Fruit fly (Drosophila melanogaster) whole organism, embryonic: ENCODE data around the gene soti.

ENCODE experiments used
- Asciz ChIP-seq: fragments of 200-800 bp; sonication (Bioruptor generic); optimal IDR thresholded peaks from 2 replicates; lab custom pipeline; 2017; ENCODE audit warnings: missing biosample characterization, mild to moderate bottlenecking, missing genetic modification characterization, missing genetic modification reagents
- CG13424 ChIP-seq: fragments of 200-800 bp; sonication (Bioruptor generic); optimal IDR thresholded peaks from 2 replicates; lab custom pipeline; 2019; ENCODE audit warnings: missing biosample characterization, mild to moderate bottlenecking, missing genetic modification characterization, moderate library complexity
- CG13624 ChIP-seq: fragments of 200-800 bp; sonication (Bioruptor generic); optimal IDR thresholded peaks from 2 replicates; lab custom pipeline; 2016; ENCODE audit warnings: missing biosample characterization, missing genetic modification characterization
- CG15269 ChIP-seq: fragments of 200-800 bp; sonication (Bioruptor generic); optimal IDR thresholded peaks from 2 replicates; lab custom pipeline; 2018; ENCODE audit warnings: missing biosample characterization, mild to moderate bottlenecking, missing genetic modification characterization, moderate library complexity
- CG17361 ChIP-seq: fragments of 200-800 bp; sonication (Bioruptor generic); IDR thresholded peaks from 3 replicates; pipeline ENCODE4 v1.3.6; 2022; ENCODE audit warnings: missing biosample characterization, missing genetic modification characterization
- CG17385 ChIP-seq: fragments of 200-800 bp; sonication (Bioruptor generic); optimal IDR thresholded peaks from 3 replicates; lab custom pipeline; 2018; ENCODE audit warnings: missing biosample characterization, mild to moderate bottlenecking, missing genetic modification characterization
- CG17912 ChIP-seq: fragments of 200-800 bp; sonication (Bioruptor generic); optimal IDR thresholded peaks from 2 replicates; lab custom pipeline; 2018; ENCODE audit warnings: missing biosample characterization, mild to moderate bottlenecking, missing genetic modification characterization
- CG1832 ChIP-seq: fragments of 200-800 bp; sonication (Bioruptor generic); optimal IDR thresholded peaks from 2 replicates; lab custom pipeline; 2017; ENCODE audit warnings: missing biosample characterization, mild to moderate bottlenecking, missing genetic modification characterization, inconsistent platforms
- CG2712 ChIP-seq: fragments of 200-800 bp; optimal IDR thresholded peaks from 3 replicates; lab custom pipeline; 2019; ENCODE audit warnings: missing biosample characterization, mild to moderate bottlenecking, missing genetic modification characterization, moderate library complexity
- CG3281 ChIP-seq: fragments of 200-800 bp; sonication (Bioruptor generic); optimal IDR thresholded peaks from 3 replicates; lab custom pipeline; 2017; ENCODE audit warnings: missing biosample characterization, mild to moderate bottlenecking, missing genetic modification characterization
- CG4730 ChIP-seq: fragments of 200-800 bp; sonication (Bioruptor generic); IDR thresholded peaks from 2 replicates; pipeline ENCODE4 v1.3.6; 2022; ENCODE audit warnings: missing biosample characterization, missing genetic modification characterization
- CG4854 ChIP-seq: fragments of 200-800 bp; sonication (Bioruptor generic); optimal IDR thresholded peaks from 2 replicates; lab custom pipeline; 2016; ENCODE audit warnings: missing biosample characterization, missing genetic modification characterization, inconsistent platforms
- CG5180 ChIP-seq: fragments of 200-800 bp; sonication (Bioruptor generic); optimal IDR thresholded peaks from 3 replicates; lab custom pipeline; 2017; ENCODE audit warnings: missing biosample characterization, missing genetic modification characterization, mild to moderate bottlenecking, moderate library complexity, missing genetic modification reagents
- CG6854 ChIP-seq: fragments of 200-800 bp; sonication (Bioruptor generic); optimal IDR thresholded peaks from 3 replicates; lab custom pipeline; 2017; ENCODE audit warnings: missing biosample characterization, mild to moderate bottlenecking, missing genetic modification characterization
- CG7556 ChIP-seq: fragments of 200-800 bp; sonication (Bioruptor generic); optimal IDR thresholded peaks from 2 replicates; lab custom pipeline; 2017; ENCODE audit warnings: missing biosample characterization, mild to moderate bottlenecking, missing genetic modification characterization
- CG9215 ChIP-seq: fragments of 200-800 bp; sonication (Bioruptor generic); IDR thresholded peaks from 2 replicates; pipeline ENCODE4 v1.3.6; 2022; ENCODE audit warnings: missing biosample characterization, missing genetic modification characterization
- D ChIP-seq, 2 experiments: fragments of 200-800 bp in 1 of 2; fragments of >200 bp in 1 of 2; sonication (Bioruptor generic) in 1 of 2; optimal IDR thresholded peaks; 2 replicates in 1 of 2; 3 replicates in 1 of 2; lab custom pipeline; 2017; ENCODE audit warnings: mild to moderate bottlenecking in 1 of 2, missing biosample characterization in 1 of 2, missing genetic modification characterization in 1 of 2, missing genetic modification reagents in 1 of 2
- E2f1 ChIP-seq: fragments of 200-800 bp; sonication (Bioruptor generic); IDR thresholded peaks from 2 replicates; pipeline ENCODE4 v1.3.6; 2022; ENCODE audit warnings: missing biosample characterization, missing genetic modification characterization
- Eip74EF ChIP-seq, 2 experiments: fragments of 200-800 bp in 1 of 2; fragments of >200 bp in 1 of 2; sonication (Bioruptor generic) in 1 of 2; optimal IDR thresholded peaks; 2 replicates each; lab custom pipeline; 2017 to 2019; ENCODE audit warnings: missing biosample characterization in 2 of 2, missing genetic modification characterization in 2 of 2, mild to moderate bottlenecking in 1 of 2, moderate library complexity in 1 of 2
- HHEX ChIP-seq: fragments of 200-800 bp; sonication (Bioruptor generic); optimal IDR thresholded peaks from 3 replicates; lab custom pipeline; 2017; ENCODE audit warnings: missing biosample characterization, mild to moderate bottlenecking, missing genetic modification characterization, missing genetic modification reagents
- Hand ChIP-seq: fragments of 200-800 bp; sonication (Bioruptor generic); optimal IDR thresholded peaks from 2 replicates; lab custom pipeline; 2017; ENCODE audit warnings: mild to moderate bottlenecking, missing biosample characterization, missing genetic modification reagents, missing genetic modification characterization
- Hr51 ChIP-seq, 2 experiments: fragments of 200-800 bp; sonication (Bioruptor generic); optimal IDR thresholded peaks; 2 replicates in 1 of 2; 3 replicates in 1 of 2; lab custom pipeline; 2016 to 2018; ENCODE audit warnings: missing biosample characterization in 2 of 2, missing genetic modification characterization in 2 of 2, mild to moderate bottlenecking in 1 of 2, moderate library complexity in 1 of 2
- Hsf ChIP-seq: fragments of 200-800 bp; sonication (Bioruptor generic); optimal IDR thresholded peaks from 3 replicates; lab custom pipeline; 2016; ENCODE audit warnings: missing biosample characterization, missing genetic modification characterization
- Med ChIP-seq: fragments of 200-800 bp; sonication (Bioruptor generic); peaks from one replicate; lab custom pipeline; 2016; ENCODE audit warnings: missing biosample characterization, missing genetic modification characterization, mild to moderate bottlenecking, inconsistent platforms, moderate library complexity
- Meics ChIP-seq: fragments of 200-800 bp; sonication (Bioruptor generic); optimal IDR thresholded peaks from 2 replicates; lab custom pipeline; 2017; ENCODE audit warnings: missing biosample characterization, mild to moderate bottlenecking, missing genetic modification characterization
- NfI ChIP-seq: fragments of 200-800 bp; sonication (Bioruptor generic); optimal IDR thresholded peaks from 3 replicates; lab custom pipeline; 2018; ENCODE audit warnings: missing biosample characterization, mild to moderate bottlenecking, missing genetic modification characterization, moderate library complexity
- PHDP ChIP-seq: fragments of 200-800 bp; sonication (Bioruptor generic); optimal IDR thresholded peaks from 3 replicates; lab custom pipeline; 2018; ENCODE audit warnings: missing biosample characterization, mild to moderate bottlenecking, missing genetic modification characterization, moderate library complexity
- TFAM ChIP-seq: fragments of 200-800 bp; sonication (Bioruptor generic); optimal IDR thresholded peaks from 2 replicates; lab custom pipeline; 2017; ENCODE audit warnings: missing biosample characterization, missing genetic modification characterization, inconsistent platforms
- Xrp1 ChIP-seq: fragments of 200-800 bp; sonication (Bioruptor generic); IDR thresholded peaks from 2 replicates; pipeline ENCODE4 v1.3.6; 2022; ENCODE audit warnings: missing biosample characterization, missing genetic modification characterization
- ap ChIP-seq: fragments of 200-800 bp; sonication (Bioruptor generic); IDR thresholded peaks from 2 replicates; pipeline ENCODE4 v1.3.6; 2022; ENCODE audit warnings: missing biosample characterization, missing genetic modification characterization
- dysf ChIP-seq: fragments of 200-800 bp; sonication (Bioruptor generic); IDR thresholded peaks from 3 replicates; pipeline ENCODE4 v1.3.6; 2022; ENCODE audit warnings: missing biosample characterization, missing genetic modification characterization
- esg ChIP-seq: fragments of 200-800 bp; sonication (Bioruptor generic); conservative IDR thresholded peaks from 2 replicates; pipeline ENCODE4 v1.3.6; 2022; ENCODE audit warnings: missing biosample characterization, missing genetic modification characterization
- ewg ChIP-seq: fragments of 200-800 bp; sonication (Bioruptor generic); optimal IDR thresholded peaks from 3 replicates; lab custom pipeline; 2017; ENCODE audit warnings: mild to moderate bottlenecking, missing biosample characterization, missing genetic modification reagents, missing genetic modification characterization
- gro ChIP-seq: fragments of 200-800 bp; sonication (Bioruptor generic); optimal IDR thresholded peaks from 2 replicates; lab custom pipeline; 2016; ENCODE audit warnings: missing biosample characterization, missing genetic modification characterization
- ind ChIP-seq: fragments of 200-800 bp; sonication (Bioruptor generic); optimal IDR thresholded peaks from 3 replicates; lab custom pipeline; 2016; ENCODE audit warnings: missing biosample characterization, missing genetic modification characterization
- nau ChIP-seq: fragments of 200-800 bp; sonication (Bioruptor generic); optimal IDR thresholded peaks from 3 replicates; lab custom pipeline; 2017; ENCODE audit warnings: missing biosample characterization, mild to moderate bottlenecking, missing genetic modification characterization, missing genetic modification reagents
- oc ChIP-seq: fragments of 200-800 bp; sonication (Bioruptor generic); optimal IDR thresholded peaks from 2 replicates; lab custom pipeline; 2018; ENCODE audit warnings: missing biosample characterization, mild to moderate bottlenecking, missing genetic modification characterization, moderate library complexity
- p53 ChIP-seq: fragments of 200-800 bp; sonication (Bioruptor generic); optimal IDR thresholded peaks from 2 replicates; lab custom pipeline; 2016; ENCODE audit warnings: missing biosample characterization, missing genetic modification characterization
- pho ChIP-seq: fragments of 200-800 bp; sonication (Bioruptor generic); optimal IDR thresholded peaks from 2 replicates; lab custom pipeline; 2016; ENCODE audit warnings: missing biosample characterization, missing genetic modification characterization
- row ChIP-seq: fragments of 200-800 bp; sonication (Bioruptor generic); IDR thresholded peaks from 3 replicates; pipeline ENCODE4 v1.3.6; 2022; ENCODE audit warnings: missing biosample characterization, missing genetic modification characterization
- sc ChIP-seq, 3 experiments: fragments of >200 bp in 2 of 3; fragments of 200-800 bp in 1 of 3; sonication (Bioruptor generic) in 1 of 3; optimal IDR thresholded peaks; 2 replicates in 2 of 3; 3 replicates in 1 of 3; lab custom pipeline; 2017; ENCODE audit warnings: mild to moderate bottlenecking in 1 of 3, missing biosample characterization in 1 of 3, missing genetic modification characterization in 1 of 3, missing genetic modification reagents in 1 of 3
- scrt ChIP-seq: fragments of 200-800 bp; sonication (Bioruptor generic); optimal IDR thresholded peaks from 2 replicates; lab custom pipeline; 2018; ENCODE audit warnings: missing biosample characterization, mild to moderate bottlenecking, missing genetic modification characterization, moderate library complexity
- slbo ChIP-seq: fragments of 200-800 bp; sonication (Bioruptor generic); IDR thresholded peaks from 2 replicates; pipeline ENCODE4 v1.3.6; 2022; ENCODE audit warnings: missing biosample characterization, missing genetic modification characterization
- so ChIP-seq: fragments of 200-800 bp; sonication (Bioruptor generic); IDR thresholded peaks from 3 replicates; pipeline ENCODE4 v1.3.6; 2022; ENCODE audit warnings: missing biosample characterization, missing genetic modification characterization
- tap ChIP-seq: fragments of 200-800 bp; optimal IDR thresholded peaks from 3 replicates; lab custom pipeline; 2019; ENCODE audit warnings: missing biosample characterization, mild to moderate bottlenecking, missing genetic modification characterization, moderate library complexity
- tll ChIP-seq, 2 experiments: fragments of 200-800 bp in 1 of 2; fragments of >200 bp in 1 of 2; sonication (Bioruptor generic) in 1 of 2; optimal IDR thresholded peaks; 2 replicates each; lab custom pipeline; 2017 to 2019; ENCODE audit warnings: missing biosample characterization in 2 of 2, missing genetic modification characterization in 2 of 2, mild to moderate bottlenecking in 1 of 2, moderate library complexity in 1 of 2
- vvl ChIP-seq: fragments of 200-800 bp; sonication (Bioruptor generic); IDR thresholded peaks from 2 replicates; pipeline ENCODE4 v1.3.6; 2022; ENCODE audit warnings: missing biosample characterization, missing genetic modification characterization
- z ChIP-seq: fragments of 200-800 bp; sonication (Bioruptor generic); IDR thresholded peaks from 3 replicates; pipeline ENCODE4 v1.3.6; 2022; ENCODE audit warnings: missing biosample characterization, missing genetic modification characterization

Gene soti

dm6 chr3R:14351418-14351817 is 30.1 kb downstream of the soti start (continued):
- TF ChIP-seq pho (GFP tag; lab: Kevin White, UChicago) (peak; percentile 27), Hr51 (GFP tag; optimal IDR thresholded peaks at IDR 0.05; lab: Kevin White, UChicago) (peak in 1 of 2 experiments; percentile 66), Xrp1 (peak; percentile 9; the same call in 1 of the 2 replicates), CG9215 (GFP tag; lab: Robert Waterston, UW) (no peak), CG4730 (GFP tag; lab: Robert Waterston, UW) (no peak), ind (GFP tag; lab: Kevin White, UChicago) (no peak), NfI (GFP tag; lab: Kevin White, UChicago) (peak; percentile 15), tap (tag; lab: Kevin White, UChicago) (peak; percentile 21), Hand (GFP tag; lab: Kevin White, UChicago) (peak; percentile 50), ewg (GFP tag; lab: Kevin White, UChicago) (peak; percentile 8), slbo (peak; percentile 17; the same call in 1 of the 2 replicates), Asciz (GFP tag; lab: Kevin White, UChicago) (peak; percentile 33), HHEX (GFP tag; lab: Kevin White, UChicago) (peak; percentile 31), CG7556 (GFP tag; lab: Kevin White, UChicago) (peak; percentile 62), CG1832 (GFP tag; lab: Kevin White, UChicago) (no peak), CG17912 (GFP tag; lab: Kevin White, UChicago) (no peak), esg (0 out of 2 replicates have a peak, but pooled peaks have one; percentile 29), row (GFP tag; lab: Robert Waterston, UW) (peak; percentile 68), Hsf (GFP tag; lab: Kevin White, UChicago) (peak; percentile 27), scrt (peak; percentile 9), Meics (GFP tag; lab: Kevin White, UChicago) (peak; percentile 54), CG4854 (GFP tag; lab: Kevin White, UChicago) (no peak), so (GFP tag; lab: Robert Waterston, UW) (no peak), vvl (GFP tag; lab: Robert Waterston, UW) (peak; percentile 33; the same call in 1 of the 2 replicates), z (GFP tag; lab: Robert Waterston, UW) (no peak), ap (GFP tag; lab: Robert Waterston, UW) (no peak), CG13624 (GFP tag; lab: Kevin White, UChicago) (no peak), CG17385 (GFP tag; lab: Kevin White, UChicago) (peak; percentile 44), CG15269 (tag; lab: Kevin White, UChicago) (peak; percentile 34), CG17361 (peak; percentile 54; the same call in 2 of the 3 replicates), D (optimal IDR thresholded peaks at IDR 0.05; lab: Kevin White, UChicago) (no peak), D (GFP tag; optimal IDR thresholded peaks at IDR 0.05; lab: Kevin White, UChicago) (peak; percentile 13), p53 (GFP tag; lab: Kevin White, UChicago) (no peak), TFAM (GFP tag; lab: Kevin White, UChicago) (no peak), nau (GFP tag; lab: Kevin White, UChicago) (no peak), gro (GFP tag; lab: Kevin White, UChicago) (no peak), dysf (GFP tag; lab: Robert Waterston, UW) (0 out of 3 replicates have a peak, but pooled peaks have one; percentile 20), Med (peak; percentile 83), CG13424 (tag; lab: Kevin White, UChicago) (peak; percentile 47), CG5180 (GFP tag; lab: Kevin White, UChicago) (peak; percentile 6), PHDP (tag; lab: Kevin White, UChicago) (peak; percentile 33), CG3281 (peak; percentile 54), sc (optimal IDR thresholded peaks at IDR 0.05; lab: Kevin White, UChicago) (no peak), sc (GFP tag; optimal IDR thresholded peaks at IDR 0.05; lab: Kevin White, UChicago) (peak; percentile 23), CG6854 (peak; percentile 37), oc (tag; lab: Kevin White, UChicago) (peak; percentile 4), E2f1 (no peak), Eip74EF (GFP tag; optimal IDR thresholded peaks at IDR 0.05; lab: Kevin White, UChicago) (peak in 1 of 2 experiments; percentile 16), tll (GFP tag; optimal IDR thresholded peaks at IDR 0.05; lab: Kevin White, UChicago) (no peak), CG2712 (tag; lab: Kevin White, UChicago) (peak; percentile 11)
